Worm (Caenorhabditis elegans) whole organism, late embryonic: ENCODE measurements around the gene F58B4.7.

Experiments used
- F13H6.1 ChIP-seq: sonication (generic microtip); optimal IDR thresholded peaks from 2 replicates; lab custom pipeline; 2016; ENCODE audit warnings: missing genetic modification characterization, missing compliant biosample characterization
- ama-1 ChIP-seq: fragments of 150-350 bp; optimal IDR thresholded peaks from 2 replicates; lab custom pipeline; 2014
- ceh-22 ChIP-seq: sonication (generic microtip); optimal IDR thresholded peaks from 2 replicates; lab custom pipeline; 2017; ENCODE audit warnings: missing biosample characterization, missing genetic modification characterization
- ceh-6 ChIP-seq: fragments of 200-800 bp; sonication (Bioruptor generic); optimal IDR thresholded peaks from 2 replicates; lab custom pipeline; 2018; ENCODE audit warnings: mild to moderate bottlenecking, missing genetic modification characterization, missing compliant biosample characterization
- ceh-9 ChIP-seq: sonication (generic microtip); optimal IDR thresholded peaks from 2 replicates; lab custom pipeline; 2016; ENCODE audit warnings: mild to moderate bottlenecking, missing genetic modification characterization, inconsistent platforms, missing compliant biosample characterization
- dmd-4 ChIP-seq: sonication (generic microtip); optimal IDR thresholded peaks from 2 replicates; lab custom pipeline; 2016; ENCODE audit warnings: borderline replicate concordance, missing genetic modification characterization, missing compliant biosample characterization
- fkh-10 ChIP-seq: fragments of 150-350 bp; optimal IDR thresholded peaks from 2 replicates; lab custom pipeline; 2014; ENCODE audit warnings: missing biosample characterization, missing genetic modification reagents, missing genetic modification characterization
- gmeb-2 ChIP-seq: sonication (generic microtip); optimal IDR thresholded peaks from 2 replicates; lab custom pipeline; 2016; ENCODE audit warnings: missing genetic modification characterization, inconsistent platforms, missing compliant biosample characterization
- mec-3 ChIP-seq: sonication (generic microtip); optimal IDR thresholded peaks from 2 replicates; lab custom pipeline; 2016; ENCODE audit warnings: borderline replicate concordance, missing genetic modification characterization, missing compliant biosample characterization
- nfya-1 ChIP-seq: sonication (generic microtip); optimal IDR thresholded peaks from 2 replicates; lab custom pipeline; 2017; ENCODE audit warnings: missing genetic modification characterization, mild to moderate bottlenecking, missing compliant biosample characterization, antibody characterized with exemption, moderate library complexity
- nhr-232 ChIP-seq: sonication (generic microtip); optimal IDR thresholded peaks from 2 replicates; lab custom pipeline; 2016; ENCODE audit warnings: missing genetic modification characterization, missing compliant biosample characterization
- pqm-1 ChIP-seq: sonication (generic microtip); optimal IDR thresholded peaks from 2 replicates; lab custom pipeline; 2016; ENCODE audit warnings: missing genetic modification characterization, missing compliant biosample characterization
- sox-4 ChIP-seq: sonication (generic microtip); optimal IDR thresholded peaks from 2 replicates; lab custom pipeline; 2017; ENCODE audit warnings: mild to moderate bottlenecking, missing genetic modification characterization, inconsistent platforms, missing compliant biosample characterization
- tbx-2 ChIP-seq: sonication (generic microtip); optimal IDR thresholded peaks from 2 replicates; lab custom pipeline; 2016; ENCODE audit warnings: missing genetic modification characterization, missing compliant biosample characterization

DNA sequence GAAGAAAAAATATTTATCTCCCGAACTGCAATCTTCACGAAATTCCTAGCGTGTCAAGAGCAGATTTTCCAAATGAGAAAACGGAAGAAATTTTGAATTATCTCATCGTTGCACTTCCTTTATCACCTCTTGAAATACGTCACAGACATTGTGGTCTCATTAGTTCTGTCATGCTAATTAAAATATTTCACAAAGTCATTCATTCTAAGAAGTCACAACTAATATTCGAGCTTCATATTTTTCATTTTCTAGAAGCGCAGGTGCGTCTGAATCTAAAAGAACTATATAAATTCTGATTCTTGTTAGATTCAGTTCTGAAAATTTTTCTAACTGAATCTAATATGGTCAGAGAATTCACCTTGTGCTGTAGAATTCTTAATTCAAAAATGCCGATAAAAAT, 24.1 kb upstream of the F58B4.7 start:
- TF ChIP-seq ceh-22 (tag; lab: Kevin White, UChicago): no peak
- no peak for TF ChIP-seq F13H6.1
- TF ChIP-seq nhr-232 (tag; lab: Kevin White, UChicago): no peak
- TF ChIP-seq nfya-1: no peak
- TF ChIP-seq ama-1 (lab: Kevin White, UChicago): no peak
- no peak for TF ChIP-seq tbx-2 (tag; lab: Kevin White, UChicago)
- TF ChIP-seq pqm-1: no peak
- no peak for TF ChIP-seq fkh-10
- TF ChIP-seq sox-4 (tag; lab: Kevin White, UChicago): no peak
- TF ChIP-seq dmd-4 (tag; lab: Kevin White, UChicago): no peak
- no peak for TF ChIP-seq ceh-6
- no peak for TF ChIP-seq ceh-9 (tag; lab: Kevin White, UChicago)
- TF ChIP-seq gmeb-2 (tag; lab: Kevin White, UChicago): no peak
- no peak for TF ChIP-seq mec-3 (tag; lab: Kevin White, UChicago)
